Worm (Caenorhabditis elegans) whole organism, L1 larva: ENCODE data around the gene Y82E9BR.14.

Experiments used
- C34B4.2 ChIP-seq: sonication (generic microtip); optimal IDR thresholded peaks from 2 replicates; lab custom pipeline; 2017; ENCODE audit warnings: mild to moderate bottlenecking, missing genetic modification characterization, missing compliant biosample characterization
- aly-2 ChIP-seq: fragments of 150-350 bp; optimal IDR thresholded peaks from 2 replicates; lab custom pipeline; 2014; ENCODE audit warnings: missing biosample characterization, missing genetic modification characterization
- blmp-1 ChIP-seq: fragments of 150-350 bp; optimal IDR thresholded peaks from 2 replicates; lab custom pipeline; 2014; ENCODE audit warnings: missing biosample characterization, missing genetic modification characterization
- ceh-8 ChIP-seq: fragments of 200-800 bp; sonication (Bioruptor generic); optimal IDR thresholded peaks from 2 replicates; lab custom pipeline; 2018; ENCODE audit warnings: mild to moderate bottlenecking, missing genetic modification characterization, moderate library complexity, missing compliant biosample characterization
- ceh-82 ChIP-seq, 3 experiments: fragments of 150-350 bp in 1 of 3; sonication (generic microtip) in 2 of 3; optimal IDR thresholded peaks; 2 replicates each; lab custom pipeline; 2014 to 2017; ENCODE audit warnings: missing biosample characterization in 3 of 3, missing genetic modification characterization in 3 of 3
- ces-1 ChIP-seq: fragments of 150-350 bp; optimal IDR thresholded peaks from 2 replicates; lab custom pipeline; 2014; ENCODE audit warnings: missing biosample characterization, missing genetic modification reagents, missing genetic modification characterization
- dsc-1 ChIP-seq: sonication (generic microtip); optimal IDR thresholded peaks from 2 replicates; lab custom pipeline; 2016; ENCODE audit warnings: mild to moderate bottlenecking, missing genetic modification characterization, missing compliant biosample characterization
- efl-1 ChIP-seq, 4 experiments: fragments of 150-350 bp; optimal IDR thresholded peaks in 3 of 4; peaks in 1 of 4; 1 replicate in 1 of 4; 2 replicates in 3 of 4; lab custom pipeline; 2014; ENCODE audit warnings: missing biosample characterization in 2 of 4, missing genetic modification characterization in 2 of 4, missing genetic modification reagents in 2 of 4
- efl-3 ChIP-seq: fragments of 200-800 bp; sonication (Bioruptor generic); optimal IDR thresholded peaks from 2 replicates; lab custom pipeline; 2018; ENCODE audit warnings: mild to moderate bottlenecking, missing genetic modification characterization, missing compliant biosample characterization
- elt-2 ChIP-seq: sonication (generic microtip); optimal IDR thresholded peaks from 2 replicates; lab custom pipeline; 2016; ENCODE audit warnings: missing genetic modification characterization, mild to moderate bottlenecking, inconsistent platforms, missing compliant biosample characterization, missing genetic modification reagents
- fkh-10 ChIP-seq: sonication (generic microtip); optimal IDR thresholded peaks from 2 replicates; lab custom pipeline; 2017; ENCODE audit warnings: missing biosample characterization, missing genetic modification reagents, missing genetic modification characterization
- fkh-4 ChIP-seq: sonication (generic microtip); optimal IDR thresholded peaks from 2 replicates; lab custom pipeline; 2016; ENCODE audit warnings: missing compliant biosample characterization, missing genetic modification characterization, borderline replicate concordance
- fkh-8 ChIP-seq: sonication (generic microtip); optimal IDR thresholded peaks from 2 replicates; lab custom pipeline; 2016; ENCODE audit warnings: mild to moderate bottlenecking, missing genetic modification characterization, missing compliant biosample characterization
- fos-1 ChIP-seq: fragments of 150-350 bp; optimal IDR thresholded peaks from 2 replicates; lab custom pipeline; 2014; ENCODE audit warnings: missing biosample characterization, missing genetic modification characterization
- hlh-4 ChIP-seq: sonication (generic microtip); optimal IDR thresholded peaks from 2 replicates; lab custom pipeline; 2016; ENCODE audit warnings: mild to moderate bottlenecking, missing genetic modification characterization, missing compliant biosample characterization
- hpl-2 ChIP-seq: fragments of 150-350 bp; optimal IDR thresholded peaks from 2 replicates; lab custom pipeline; 2014; ENCODE audit warnings: missing biosample characterization, missing genetic modification reagents, missing genetic modification characterization
- irx-1 ChIP-seq: sonication (generic microtip); optimal IDR thresholded peaks from 2 replicates; lab custom pipeline; 2016; ENCODE audit warnings: missing genetic modification characterization, missing compliant biosample characterization
- lin-13 ChIP-seq: fragments of 150-350 bp; optimal IDR thresholded peaks from 2 replicates; lab custom pipeline; 2014; ENCODE audit warnings: missing biosample characterization, missing genetic modification reagents, missing genetic modification characterization
- lin-15B ChIP-seq: fragments of 150-350 bp; sonication (generic microtip); optimal IDR thresholded peaks from 3 replicates; lab custom pipeline; 2014; ENCODE audit warnings: missing biosample characterization, missing genetic modification characterization
- nhr-237 ChIP-seq: fragments of 150-350 bp; optimal IDR thresholded peaks from 2 replicates; lab custom pipeline; 2014; ENCODE audit warnings: missing biosample characterization, missing genetic modification characterization
- nhr-28 ChIP-seq: fragments of 150-350 bp; optimal IDR thresholded peaks from 2 replicates; lab custom pipeline; 2014; ENCODE audit warnings: missing biosample characterization, missing genetic modification characterization
- nhr-47 ChIP-seq: sonication (generic microtip); optimal IDR thresholded peaks from 2 replicates; lab custom pipeline; 2016; ENCODE audit warnings: mild to moderate bottlenecking, missing genetic modification characterization, moderate library complexity, missing compliant biosample characterization
- nhr-71 ChIP-seq: sonication (generic microtip); optimal IDR thresholded peaks from 2 replicates; lab custom pipeline; 2016; ENCODE audit warnings: mild to moderate bottlenecking, missing genetic modification characterization, moderate library complexity, missing compliant biosample characterization
- nhr-77 ChIP-seq: fragments of 150-350 bp; optimal IDR thresholded peaks from 2 replicates; lab custom pipeline; 2014; ENCODE audit warnings: missing biosample characterization, missing genetic modification characterization
- pqm-1 ChIP-seq: sonication (generic microtip); optimal IDR thresholded peaks from 3 replicates; lab custom pipeline; 2017; ENCODE audit warnings: missing biosample characterization, missing genetic modification characterization
- skn-1 ChIP-seq: fragments of 150-350 bp; optimal IDR thresholded peaks from 2 replicates; lab custom pipeline; 2014; ENCODE audit warnings: missing biosample characterization, missing genetic modification characterization
- snpc-4 ChIP-seq: fragments of 150-350 bp; optimal IDR thresholded peaks from 2 replicates; lab custom pipeline; 2014; ENCODE audit warnings: missing biosample characterization, missing genetic modification characterization
- tlp-1 ChIP-seq: fragments of 150-350 bp; optimal IDR thresholded peaks from 2 replicates; lab custom pipeline; 2014; ENCODE audit warnings: missing biosample characterization, missing genetic modification characterization
- unc-98 ChIP-seq: fragments of 200-800 bp; sonication (Bioruptor generic); IDR thresholded peaks from 2 replicates; pipeline ENCODE4 v1.3.6; 2022; ENCODE audit warnings: missing genetic modification characterization, missing compliant biosample characterization
- xbp-1 ChIP-seq: sonication (generic microtip); optimal IDR thresholded peaks from 2 replicates; lab custom pipeline; 2016; ENCODE audit warnings: missing genetic modification characterization, missing compliant biosample characterization

The Y82E9BR.14 gene

ce11 chrIII:1388274-1389058 is 25.4 kb downstream of the Y82E9BR.14 start, which contains the start of gene pals-20:
pals-20 (minus strand) TSS chrIII:1388324.
- TF ChIP-seq efl-1 (optimal IDR thresholded peaks at IDR 0.05; lab: Kevin White, UChicago) (no peak), efl-1 (GFP tag; optimal IDR thresholded peaks at IDR 0.05 in 1 of 2; lab: Kevin White, UChicago) (peak in 1 of 2 experiments; percentile 75), ceh-82 (tag; optimal IDR thresholded peaks at IDR 0.05; lab: Kevin White, UChicago) (no peak)

ce11 chrIII:1384694-1385093 is 29.2 kb downstream of the Y82E9BR.14 start:
- TF ChIP-seq skn-1: no peak
- no peak for TF ChIP-seq elt-2 (tag; lab: Kevin White, UChicago)
- no peak for TF ChIP-seq efl-3 (GFP tag; lab: Kevin White, UChicago)
- no peak for TF ChIP-seq C34B4.2 (tag; lab: Kevin White, UChicago)
- TF ChIP-seq unc-98: no peak
- TF ChIP-seq fkh-10 (GFP tag; lab: Kevin White, UChicago): no peak
- TF ChIP-seq lin-13 (GFP tag; lab: Kevin White, UChicago): no peak
- no peak for TF ChIP-seq nhr-47
- TF ChIP-seq irx-1 (tag; lab: Kevin White, UChicago): no peak
- no peak for TF ChIP-seq nhr-28 (tag; lab: Kevin White, UChicago)
- TF ChIP-seq dsc-1: no peak
- TF ChIP-seq snpc-4 (tag; lab: Kevin White, UChicago): no peak
- no peak for TF ChIP-seq xbp-1 (tag; lab: Kevin White, UChicago)
- no peak for TF ChIP-seq hpl-2 (GFP tag; lab: Kevin White, UChicago)
- TF ChIP-seq ces-1 (GFP tag; lab: Kevin White, UChicago): no peak
- no peak for TF ChIP-seq nhr-237 (tag; lab: Kevin White, UChicago)
- no peak for TF ChIP-seq hlh-4 (tag; lab: Kevin White, UChicago)
- no peak for TF ChIP-seq nhr-77 (tag; lab: Kevin White, UChicago)

- TF ChIP-seq hpl-2 (GFP tag; lab: Kevin White, UChicago) (no peak), dsc-1 (no peak), hlh-4 (tag; lab: Kevin White, UChicago) (no peak), fkh-4 (no peak), nhr-71 (no peak), ceh-8 (GFP tag; lab: Kevin White, UChicago) (no peak), tlp-1 (tag; lab: Kevin White, UChicago) (peak; percentile 17), pqm-1 (no peak), fkh-8 (tag; lab: Kevin White, UChicago) (no peak), elt-2 (tag; lab: Kevin White, UChicago) (peak; percentile 70)
These were observed 29.8 kb downstream of the Y82E9BR.14 start, which contains the start of the genes fbxa-138 and Y82E9BR.5 for ce11 chrIII:1384092-1384491. fbxa-138 (minus strand) TSS chrIII:1384252. Y82E9BR.5 (plus strand) TSS chrIII:1384370.

- TF ChIP-seq ceh-8 (GFP tag; lab: Kevin White, UChicago): no peak
- no peak for TF ChIP-seq fos-1 (tag; lab: Kevin White, UChicago)
- no peak for TF ChIP-seq fkh-8 (tag; lab: Kevin White, UChicago)
- no peak for TF ChIP-seq aly-2
- TF ChIP-seq irx-1 (tag; lab: Kevin White, UChicago): no peak
- TF ChIP-seq lin-15B: no peak
These were observed 30.4 kb downstream of the Y82E9BR.14 start for ce11 chrIII:1383483-1383882.

ce11 chrIII:1380535-1381274 is 33.2 kb downstream of the Y82E9BR.14 start, which contains the start of the genes pals-21 and Y82E9BR.6:
pals-21 (minus strand) TSS chrIII:1380635.
Y82E9BR.6 (plus strand) TSS chrIII:1381224.
- TF ChIP-seq efl-1 (optimal IDR thresholded peaks at IDR 0.05; lab: Kevin White, UChicago): no peak
- peak in 1 of 2 experiments; percentile 52 for TF ChIP-seq efl-1 (GFP tag; optimal IDR thresholded peaks at IDR 0.05 in 1 of 2; lab: Kevin White, UChicago)
- TF ChIP-seq blmp-1: no peak
